Worm (Caenorhabditis elegans): Measurements from ENCODE around the gene cope-1.

- TF ChIP-seq nhr-237 (tag; optimal IDR thresholded peaks at IDR 0.05) (no peak), unc-39 (tag; optimal IDR thresholded peaks at IDR 0.05) (no peak), unc-55 (GFP tag; optimal IDR thresholded peaks at IDR 0.05) (no peak), elt-3 (tag; optimal IDR thresholded peaks at IDR 0.05) (no peak), nhr-11 (tag; optimal IDR thresholded peaks at IDR 0.05) (no peak), nhr-77 (tag; optimal IDR thresholded peaks at IDR 0.05) (no peak), ama-1 (optimal IDR thresholded peaks at IDR 0.05) (no peak)
Observed at ce11 chrIII:13427817-13428216, 1.8 kb downstream of the cope-1 start.

Data from whole organism, L2 larva.